Comparison of ENCODE assay signal across 3 worm cellular contexts in genomic region chrIII:7142172-7142601, ce11.
TF ChIP-seq lines count a peak whose summit lies in the region.

No protein-coding gene starts in this region.

TF ChIP-seq in whole organism, L1 larva, 84 proteins besides CTCF, POLR2A, EP300 and RAD21 (continued from another document and continues in another):
- TF ChIP-seq isw-1 (GFP tag; IDR thresholded peaks at IDR 0.05; lab: Robert Waterston, UW) (no peak), mep-1 (tag; optimal IDR thresholded peaks at IDR 0.05; lab: Kevin White, UChicago) (no peak), zag-1 (tag; optimal IDR thresholded peaks at IDR 0.05; lab: Kevin White, UChicago) (no peak), nhr-84 (tag; optimal IDR thresholded peaks at IDR 0.05; lab: Kevin White, UChicago) (no peak), fkh-4 (tag; optimal IDR thresholded peaks at IDR 0.05; lab: Kevin White, UChicago; ENCODE audit: borderline replicate concordance) (no peak), lin-39 (tag; optimal IDR thresholded peaks at IDR 0.05; lab: Kevin White, UChicago) (peak; percentile 17), hpl-2 (GFP tag; optimal IDR thresholded peaks at IDR 0.05; lab: Kevin White, UChicago) (no peak), egl-27 (tag; optimal IDR thresholded peaks at IDR 0.05; lab: Kevin White, UChicago) (peak in 1 of 2 experiments; percentile 12), ceh-90 (tag; optimal IDR thresholded peaks at IDR 0.05; lab: Kevin White, UChicago) (no peak), pax-3 (tag; optimal IDR thresholded peaks at IDR 0.05; lab: Kevin White, UChicago) (no peak), nhr-90 (tag; optimal IDR thresholded peaks at IDR 0.05; lab: Kevin White, UChicago; ENCODE audit: poor library complexity) (peak; percentile 78), unc-130 (tag; optimal IDR thresholded peaks at IDR 0.05; lab: Kevin White, UChicago) (no peak), ceh-63 (GFP tag; optimal IDR thresholded peaks at IDR 0.05; lab: Kevin White, UChicago) (no peak), pag-3 (tag; optimal IDR thresholded peaks at IDR 0.05; lab: Kevin White, UChicago; ENCODE audit: borderline replicate concordance, insufficient read depth) (no peak), C04F5.9 (tag; optimal IDR thresholded peaks at IDR 0.05; lab: Kevin White, UChicago) (no peak), lin-35 (GFP tag; optimal IDR thresholded peaks at IDR 0.05; lab: Kevin White, UChicago) (no peak), mab-9 (GFP tag; IDR thresholded peaks at IDR 0.05; lab: Robert Waterston, UW) (no peak), aha-1 (tag; optimal IDR thresholded peaks at IDR 0.05; lab: Kevin White, UChicago) (no peak), C16A3.4 (tag; optimal IDR thresholded peaks at IDR 0.05; lab: Kevin White, UChicago) (no peak), nhr-85 (tag; lab: Kevin White, UChicago) (peak; percentile 74), hlh-17 (GFP tag; optimal IDR thresholded peaks at IDR 0.05; lab: Kevin White, UChicago; ENCODE audit: borderline replicate concordance) (no peak), efl-1 (optimal IDR thresholded peaks at IDR 0.05; lab: Kevin White, UChicago) (peak in 1 of 2 experiments; percentile 41), efl-1 (GFP tag; optimal IDR thresholded peaks at IDR 0.05 in 1 of 2; lab: Kevin White, UChicago) (peak in 1 of 2 experiments; percentile 50), nhr-47 (tag; optimal IDR thresholded peaks at IDR 0.05; lab: Kevin White, UChicago) (peak; percentile 74), lin-15B (tag; optimal IDR thresholded peaks at IDR 0.05; lab: Kevin White, UChicago) (no peak), ama-1 (optimal IDR thresholded peaks at IDR 0.05; lab: Kevin White, UChicago) (peak; percentile 42), Y116A8C.19 (tag; optimal IDR thresholded peaks at IDR 0.05; lab: Kevin White, UChicago; ENCODE audit: borderline replicate concordance) (no peak), nhr-71 (tag; optimal IDR thresholded peaks at IDR 0.05; lab: Kevin White, UChicago) (peak; percentile 68), dsc-1 (tag; optimal IDR thresholded peaks at IDR 0.05; lab: Kevin White, UChicago) (peak; percentile 33), nhr-237 (tag; optimal IDR thresholded peaks at IDR 0.05; lab: Kevin White, UChicago) (no peak), F16B12.6 (tag; optimal IDR thresholded peaks at IDR 0.05; lab: Kevin White, UChicago) (no peak), alr-1 (tag; optimal IDR thresholded peaks at IDR 0.05; lab: Kevin White, UChicago; ENCODE audit: borderline replicate concordance) (no peak), ceh-8 (GFP tag; optimal IDR thresholded peaks at IDR 0.05; lab: Kevin White, UChicago) (no peak), ceh-88 (GFP tag; IDR thresholded peaks at IDR 0.05; lab: Robert Waterston, UW) (0 out of 2 replicates have a peak, but pooled peaks have one; percentile 29), ces-1 (GFP tag; optimal IDR thresholded peaks at IDR 0.05; lab: Kevin White, UChicago) (no peak), swsn-7 (tag; optimal IDR thresholded peaks at IDR 0.05; lab: Kevin White, UChicago) (peak; percentile 56), unc-62 (GFP tag; optimal IDR thresholded peaks at IDR 0.05; lab: Kevin White, UChicago) (no peak), dpl-1 (GFP tag; optimal IDR thresholded peaks at IDR 0.05; lab: Kevin White, UChicago) (no peak), xbp-1 (tag; optimal IDR thresholded peaks at IDR 0.05; lab: Kevin White, UChicago) (peak; percentile 3), ceh-82 (tag; optimal IDR thresholded peaks at IDR 0.05; lab: Kevin White, UChicago) (no peak), vab-15 (tag; optimal IDR thresholded peaks at IDR 0.05; lab: Kevin White, UChicago) (no peak), skn-1 (tag; optimal IDR thresholded peaks at IDR 0.05; lab: Kevin White, UChicago) (no peak), jun-1 (tag; optimal IDR thresholded peaks at IDR 0.05; lab: Kevin White, UChicago) (no peak), zip-4 (GFP tag; optimal IDR thresholded peaks at IDR 0.05; lab: Kevin White, UChicago) (peak; percentile 32)

TF ChIP-seq in whole organism, L4 larva, 104 proteins besides CTCF, POLR2A, EP300 and RAD21 (continued from another document):
- no peak for TF ChIP-seq saeg-2 (GFP tag; IDR thresholded peaks at IDR 0.05; lab: Robert Waterston, UW)
TF ChIP-seq in whole organism, L4 larva: peak in this region for 32.

TF ChIP-seq in whole organism, young adult, 124 proteins besides CTCF, POLR2A, EP300 and RAD21 (continued from another document):
- no peak for TF ChIP-seq zim-3 (tag; optimal IDR thresholded peaks at IDR 0.05; lab: Kevin White, UChicago)
